Fruit fly (Drosophila melanogaster): ENCODE measurements around the gene CG14621.
A peak's percentile ranks its signal among the peaks of the same experiment; 100 is the strongest.

The CG14621 gene

dm6 chrX:22486487-22486886 lies 42.5 kb downstream of the CG14621 start (continued):
- no peak for TF ChIP-seq ttk (GFP tag; IDR thresholded peaks at IDR 0.05)

dm6 chrX:22486919-22487634 lies 43.0 kb downstream of the CG14621 start:
- peak; percentile 58 for TF ChIP-seq Med (GFP tag)
- TF ChIP-seq crp (GFP tag; optimal IDR thresholded peaks at IDR 0.05): peak in 1 of 2 experiments; percentile 77
- TF ChIP-seq abd-A (tag; optimal IDR thresholded peaks at IDR 0.05): peak; percentile 29
- no peak for TF ChIP-seq CG6689 (GFP tag; IDR thresholded peaks at IDR 0.05)
- TF ChIP-seq ftz-f1 (GFP tag; optimal IDR thresholded peaks at IDR 0.05): no peak
- no peak for TF ChIP-seq toy (GFP tag; IDR thresholded peaks at IDR 0.05)
- TF ChIP-seq Dp (GFP tag; optimal IDR thresholded peaks at IDR 0.05): peak; percentile 34
- TF ChIP-seq CG13287 (GFP tag; IDR thresholded peaks at IDR 0.05; ENCODE audit: partially characterized antibody): 0 out of 2 replicates have a peak, but pooled peaks have one; percentile 19
- TF ChIP-seq CG1647 (GFP tag; optimal IDR thresholded peaks at IDR 0.05): no peak
- peak in 1 of 2 experiments; percentile 49 for TF ChIP-seq Pdp1 (GFP tag; optimal IDR thresholded peaks at IDR 0.05)
- TF ChIP-seq Hsf (GFP tag; optimal IDR thresholded peaks at IDR 0.05): no peak
- TF ChIP-seq exex (tag; optimal IDR thresholded peaks at IDR 0.05): peak; percentile 28
- peak; percentile 24; the same call in 1 of the 2 replicates for TF ChIP-seq E2f2 (GFP tag; IDR thresholded peaks at IDR 0.05)
- 0 out of 4 replicates have a peak, but pooled peaks have one; percentile 5 for TF ChIP-seq chinmo (GFP tag; IDR thresholded peaks at IDR 0.05; ENCODE audit: partially characterized antibody)
- 0 out of 3 replicates have a peak, but pooled peaks have one; percentile 45 for TF ChIP-seq CG2199 (GFP tag; IDR thresholded peaks at IDR 0.05)
- TF ChIP-seq lbe (GFP tag; optimal IDR thresholded peaks at IDR 0.05): peak; percentile 11
- TF ChIP-seq wek (GFP tag; optimal IDR thresholded peaks at IDR 0.05): no peak
- TF ChIP-seq sqz (GFP tag; optimal IDR thresholded peaks at IDR 0.05): peak; percentile 73
- peak; percentile 55 for TF ChIP-seq CG7987 (GFP tag; optimal IDR thresholded peaks at IDR 0.05)
- no peak for TF ChIP-seq Elba2 (GFP tag; optimal IDR thresholded peaks at IDR 0.05)
- no peak for TF ChIP-seq bab2 (GFP tag; optimal IDR thresholded peaks at IDR 0.05)

- TF ChIP-seq MTF-1 (GFP tag; optimal IDR thresholded peaks at IDR 0.05; ENCODE audit: borderline replicate concordance) (no peak), lab (GFP tag; optimal IDR thresholded peaks at IDR 0.05) (peak; percentile 57), CG8478 (optimal IDR thresholded peaks at IDR 0.05) (no peak), CG2202 (tag; optimal IDR thresholded peaks at IDR 0.05) (no peak), Ets65A (GFP tag) (peak; percentile 55), dpn (GFP tag; optimal IDR thresholded peaks at IDR 0.05) (no peak), stc (GFP tag; IDR thresholded peaks at IDR 0.05) (no peak), CG10654 (GFP tag; optimal IDR thresholded peaks at IDR 0.05) (peak; percentile 6), CG10462 (GFP tag; optimal IDR thresholded peaks at IDR 0.05) (no peak), CG15514 (GFP tag; optimal IDR thresholded peaks at IDR 0.05) (peak; percentile 6), Ssrp (tag; optimal IDR thresholded peaks at IDR 0.05) (peak; percentile 20), CG4282 (GFP tag; optimal IDR thresholded peaks at IDR 0.05) (no peak), tgo (GFP tag; IDR thresholded peaks at IDR 0.05) (peak; percentile 59; the same call in 2 of the 3 replicates), YL-1 (GFP tag; optimal IDR thresholded peaks at IDR 0.05) (no peak), CG11696 (GFP tag; IDR thresholded peaks at IDR 0.05) (peak; percentile 74), aop (GFP tag; IDR thresholded peaks at IDR 0.05) (no peak), unpg (GFP tag; optimal IDR thresholded peaks at IDR 0.05) (peak; percentile 52), Dfd (GFP tag; optimal IDR thresholded peaks at IDR 0.05) (no peak), ato (GFP tag; IDR thresholded peaks at IDR 0.05; ENCODE audit: partially characterized antibody) (no peak), trem (tag; optimal IDR thresholded peaks at IDR 0.05) (no peak), E2f1 (GFP tag; IDR thresholded peaks at IDR 0.05) (peak; percentile 58), CrebB (tag; optimal IDR thresholded peaks at IDR 0.05) (no peak), Poxn (GFP tag; IDR thresholded peaks at IDR 0.05) (peak; percentile 24; the same call in 1 of the 2 replicates), h (optimal IDR thresholded peaks at IDR 0.05) (no peak)
These were observed 43.9 kb downstream of the CG14621 start for dm6 chrX:22487667-22488593.
